Worm (Caenorhabditis elegans) whole organism, L1 larva: ENCODE data around the gene golg-2.

ENCODE experiments used
- isw-1 ChIP-seq: fragments of 200-800 bp; sonication (Bioruptor generic); IDR thresholded peaks from 2 replicates; pipeline ENCODE4 v1.3.6; 2022; ENCODE audit warnings: missing genetic modification characterization, missing compliant biosample characterization
- lir-3 ChIP-seq: sonication (generic microtip); optimal IDR thresholded peaks from 2 replicates; lab custom pipeline; 2016; ENCODE audit warnings: mild to moderate bottlenecking, missing genetic modification characterization, moderate library complexity, missing compliant biosample characterization; ENCODE audit not compliant: poor library complexity
- mef-2 ChIP-seq: fragments of 150-350 bp; optimal IDR thresholded peaks from 2 replicates; lab custom pipeline; 2014; ENCODE audit warnings: missing biosample characterization, missing genetic modification characterization
- nhr-12 ChIP-seq: sonication (generic microtip); optimal IDR thresholded peaks from 2 replicates; lab custom pipeline; 2017; ENCODE audit warnings: missing biosample characterization, missing genetic modification characterization
- nhr-71 ChIP-seq: sonication (generic microtip); optimal IDR thresholded peaks from 2 replicates; lab custom pipeline; 2016; ENCODE audit warnings: mild to moderate bottlenecking, missing genetic modification characterization, moderate library complexity, missing compliant biosample characterization
- nhr-90 ChIP-seq: sonication (generic microtip); optimal IDR thresholded peaks from 2 replicates; lab custom pipeline; 2016; ENCODE audit warnings: mild to moderate bottlenecking, missing genetic modification characterization, missing compliant biosample characterization; ENCODE audit not compliant: poor library complexity
- tlp-1 ChIP-seq: fragments of 150-350 bp; optimal IDR thresholded peaks from 2 replicates; lab custom pipeline; 2014; ENCODE audit warnings: missing biosample characterization, missing genetic modification characterization
- unc-30 ChIP-seq: sonication (generic microtip); optimal IDR thresholded peaks from 2 replicates; lab custom pipeline; 2017; ENCODE audit warnings: missing biosample characterization, missing genetic modification characterization
- unc-62 ChIP-seq: fragments of 150-350 bp; optimal IDR thresholded peaks from 2 replicates; lab custom pipeline; 2014; ENCODE audit warnings: missing biosample characterization, missing genetic modification reagents, missing genetic modification characterization
- unc-86 ChIP-seq: sonication (generic microtip); optimal IDR thresholded peaks from 2 replicates; lab custom pipeline; 2016; ENCODE audit warnings: missing genetic modification characterization, missing compliant biosample characterization
- zag-1 ChIP-seq: fragments of 150-350 bp; optimal IDR thresholded peaks from 2 replicates; lab custom pipeline; 2014; ENCODE audit warnings: missing biosample characterization, missing genetic modification characterization

ce11 chrII:5050776-5051175 lies 10.9 kb upstream of the golg-2 start:
- TF ChIP-seq unc-62 (GFP tag; lab: Kevin White, UChicago) (no peak), unc-86 (tag; lab: Kevin White, UChicago) (no peak), unc-30 (tag; lab: Kevin White, UChicago) (no peak), zag-1 (tag; lab: Kevin White, UChicago) (no peak), isw-1 (no peak), nhr-12 (tag; lab: Kevin White, UChicago) (no peak), mef-2 (no peak), nhr-71 (tag; lab: Kevin White, UChicago) (no peak), lir-3 (tag; lab: Kevin White, UChicago) (no peak), nhr-90 (tag; lab: Kevin White, UChicago) (no peak), tlp-1 (tag; lab: Kevin White, UChicago) (no peak)
